Fruit fly (Drosophila melanogaster) whole organism, embryonic: ENCODE results near the gene CG31075.
A peak's percentile ranks its signal among the peaks of the same experiment; 100 is the strongest.

Experiments
- CG13296 ChIP-seq: fragments of 200-800 bp; sonication (Bioruptor generic); optimal IDR thresholded peaks from 3 replicates; lab custom pipeline; 2018; ENCODE audit warnings: missing biosample characterization, mild to moderate bottlenecking, missing genetic modification characterization
- CG16779 ChIP-seq: fragments of 200-800 bp; sonication (Bioruptor generic); IDR thresholded peaks from 2 replicates; pipeline ENCODE4 v1.3.6; 2022; ENCODE audit warnings: missing biosample characterization, missing genetic modification characterization
- CG17361 ChIP-seq: fragments of 200-800 bp; sonication (Bioruptor generic); IDR thresholded peaks from 3 replicates; pipeline ENCODE4 v1.3.6; 2022; ENCODE audit warnings: missing biosample characterization, missing genetic modification characterization
- CG18476 ChIP-seq: fragments of 200-800 bp; sonication (Bioruptor generic); optimal IDR thresholded peaks from 2 replicates; lab custom pipeline; 2016; ENCODE audit warnings: missing biosample characterization, mild to moderate bottlenecking, missing genetic modification characterization
- CG2712 ChIP-seq: fragments of 200-800 bp; optimal IDR thresholded peaks from 3 replicates; lab custom pipeline; 2019; ENCODE audit warnings: missing biosample characterization, mild to moderate bottlenecking, missing genetic modification characterization, moderate library complexity
- Hand ChIP-seq: fragments of 200-800 bp; sonication (Bioruptor generic); optimal IDR thresholded peaks from 2 replicates; lab custom pipeline; 2017; ENCODE audit warnings: mild to moderate bottlenecking, missing biosample characterization, missing genetic modification reagents, missing genetic modification characterization
- bigmax ChIP-seq: fragments of 200-800 bp; sonication (Bioruptor generic); optimal IDR thresholded peaks from 2 replicates; lab custom pipeline; 2018; ENCODE audit warnings: missing biosample characterization, mild to moderate bottlenecking, missing genetic modification characterization
- en ChIP-seq: fragments of 200-800 bp; sonication (Bioruptor generic); optimal IDR thresholded peaks from 2 replicates; lab custom pipeline; 2016; ENCODE audit warnings: missing biosample characterization, missing genetic modification characterization
- ham ChIP-seq: fragments of 200-800 bp; sonication (Bioruptor generic); IDR thresholded peaks from 2 replicates; pipeline ENCODE4 v1.3.6; 2022; ENCODE audit warnings: missing biosample characterization, missing genetic modification characterization
- ind ChIP-seq: fragments of 200-800 bp; sonication (Bioruptor generic); optimal IDR thresholded peaks from 3 replicates; lab custom pipeline; 2016; ENCODE audit warnings: missing biosample characterization, missing genetic modification characterization
- tio ChIP-seq: fragments of 200-800 bp; sonication (Bioruptor generic); optimal IDR thresholded peaks from 2 replicates; lab custom pipeline; 2017; ENCODE audit warnings: missing biosample characterization, missing genetic modification characterization, inconsistent platforms
- unpg ChIP-seq: fragments of 200-800 bp; sonication (Bioruptor generic); optimal IDR thresholded peaks from 3 replicates; lab custom pipeline; 2018; ENCODE audit warnings: missing biosample characterization, mild to moderate bottlenecking, missing genetic modification characterization, moderate library complexity

- TF ChIP-seq unpg (GFP tag; lab: Kevin White, UChicago) (no peak), CG2712 (no peak), CG13296 (GFP tag; lab: Kevin White, UChicago) (peak; percentile 50), CG18476 (GFP tag; lab: Kevin White, UChicago) (no peak), CG17361 (GFP tag; lab: Robert Waterston, UW) (no peak), ham (no peak), en (GFP tag; lab: Kevin White, UChicago) (no peak), ind (GFP tag; lab: Kevin White, UChicago) (no peak), bigmax (GFP tag; lab: Kevin White, UChicago) (no peak), Hand (GFP tag; lab: Kevin White, UChicago) (no peak), tio (GFP tag; lab: Kevin White, UChicago) (no peak), CG16779 (no peak)
Observed at dm6 chr3R:26987455-26987854, 862 bp downstream of the CG31075 start.
